Worm (Caenorhabditis elegans): ENCODE results near the gene T24C4.3.

Gene T24C4.3

DNA sequence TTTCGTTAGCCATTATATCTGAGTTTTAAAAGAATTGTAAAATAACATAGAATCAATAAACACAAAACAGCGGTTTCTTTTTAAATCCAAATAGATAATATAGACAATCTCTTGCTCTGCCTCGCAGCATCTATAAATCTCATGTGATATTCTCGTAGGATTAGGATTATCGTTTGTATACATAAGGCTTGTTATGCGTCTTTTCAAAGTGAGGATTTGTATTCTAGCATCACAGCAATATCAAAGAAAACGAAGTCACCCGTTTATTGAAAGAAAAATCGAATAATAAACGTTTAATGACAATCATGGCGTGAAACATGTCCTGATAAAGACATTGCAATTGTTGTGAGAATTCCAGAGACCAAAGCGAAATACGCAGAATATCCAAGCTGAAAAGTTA is at the start of gene T24C4.3, which contains the start of gene clc-20:
T24C4.3 (minus strand) TSS at position 101 of the 400 bp plus-strand sequence.
clc-20 (plus strand) TSS at position 211 of the 400 bp plus-strand sequence.
- TF ChIP-seq dao-5 (tag; optimal IDR thresholded peaks at IDR 0.05), result no peak
- TF ChIP-seq W03F9.2 (tag; optimal IDR thresholded peaks at IDR 0.05), result no peak
- TF ChIP-seq him-1 (tag; optimal IDR thresholded peaks at IDR 0.05), result no peak

DNA sequence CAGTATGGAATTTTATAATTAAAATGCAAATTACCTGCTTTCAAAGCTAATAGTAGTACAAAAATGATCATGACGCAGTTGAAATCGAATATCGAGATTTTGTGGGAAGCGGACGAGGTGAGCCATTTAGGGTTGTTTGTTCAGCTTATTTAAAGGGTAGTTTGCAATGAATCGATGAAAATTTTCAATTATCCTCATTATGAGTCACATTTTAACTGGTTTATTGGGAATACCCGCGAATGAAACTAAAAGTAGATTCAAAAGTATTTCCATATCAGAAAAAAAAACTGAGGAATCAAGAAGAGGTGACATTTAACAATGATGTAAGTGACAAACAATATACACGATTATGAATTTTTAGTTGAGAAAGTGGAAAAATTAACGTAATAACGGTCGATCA is 47.0 kb upstream of the T24C4.3 start, which contains the start of gene F23H11.7:
F23H11.7 (minus strand) TSS at position 101 of the 400 bp plus-strand sequence.
- TF ChIP-seq W03F9.2 (tag; optimal IDR thresholded peaks at IDR 0.05), result no peak

DNA sequence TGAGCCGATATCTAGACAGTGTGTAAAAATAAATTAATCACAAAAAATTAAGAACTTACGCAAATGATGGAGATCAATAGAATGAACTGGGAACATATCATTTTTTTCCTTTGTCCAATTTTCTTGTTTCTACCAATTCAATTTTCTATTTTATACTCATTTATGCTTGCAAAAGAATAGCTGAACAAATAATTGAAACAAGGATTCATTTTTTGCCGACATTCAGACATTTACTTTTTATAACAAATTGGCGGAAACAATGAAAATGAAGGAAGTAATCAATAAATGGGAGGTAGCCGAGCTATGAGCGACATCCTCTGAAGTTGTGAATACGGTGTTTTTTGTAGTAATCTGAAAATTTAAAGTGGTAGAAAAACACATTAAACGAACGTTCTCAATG is 44.6 kb upstream of the T24C4.3 start, which contains the start of gene idpp-13:
idpp-13 (minus strand) TSS at position 101 of the 400 bp plus-strand sequence.
- TF ChIP-seq him-1 (tag; optimal IDR thresholded peaks at IDR 0.05) (no peak), W03F9.2 (tag; optimal IDR thresholded peaks at IDR 0.05) (no peak), dao-5 (tag; optimal IDR thresholded peaks at IDR 0.05) (no peak)

DNA sequence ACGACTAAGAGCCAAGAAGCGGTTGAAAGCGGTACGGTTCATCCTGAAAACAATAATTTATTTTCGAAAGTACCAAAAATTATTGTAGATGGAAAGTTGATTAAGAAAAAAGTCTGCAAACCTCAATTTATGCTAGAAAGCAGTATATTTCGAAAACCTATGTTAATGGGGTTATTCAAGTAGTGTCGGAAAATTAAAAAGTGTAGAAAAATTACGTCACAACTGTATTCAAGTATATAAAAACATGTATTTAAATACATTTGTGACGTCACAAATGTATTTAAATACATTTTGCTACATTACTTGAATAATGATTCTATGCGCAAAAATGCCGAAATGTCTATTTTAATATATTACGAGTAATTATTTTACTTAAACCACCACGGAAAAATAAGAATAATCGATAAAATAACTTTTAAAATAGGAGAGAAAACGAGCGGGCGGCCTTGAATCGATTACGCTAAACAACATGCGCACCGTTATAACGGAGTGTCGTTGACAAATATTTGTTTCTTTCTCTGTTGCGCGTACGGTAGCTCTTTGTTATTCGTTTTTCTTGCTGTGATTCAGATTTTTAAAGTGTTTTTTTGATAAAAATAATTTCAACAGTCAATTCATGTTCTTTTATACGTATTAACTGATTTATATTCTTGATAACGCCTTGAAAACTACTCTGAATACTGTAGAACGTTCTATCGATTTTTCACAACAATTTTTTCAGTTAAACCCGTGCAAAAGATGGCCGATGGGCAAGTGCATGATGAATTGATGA is 38.5 kb upstream of the T24C4.3 start, which contains the start of the genes F23H11.5 and bra-2:
F23H11.5 (minus strand) TSS at position 51 of the 772 bp plus-strand sequence.
bra-2 (plus strand) TSS at position 722 of the 772 bp plus-strand sequence.
- TF ChIP-seq dao-5 (tag; optimal IDR thresholded peaks at IDR 0.05), result no peak
- no peak for TF ChIP-seq W03F9.2 (tag; optimal IDR thresholded peaks at IDR 0.05)
- no peak for TF ChIP-seq him-1 (tag; optimal IDR thresholded peaks at IDR 0.05)

DNA sequence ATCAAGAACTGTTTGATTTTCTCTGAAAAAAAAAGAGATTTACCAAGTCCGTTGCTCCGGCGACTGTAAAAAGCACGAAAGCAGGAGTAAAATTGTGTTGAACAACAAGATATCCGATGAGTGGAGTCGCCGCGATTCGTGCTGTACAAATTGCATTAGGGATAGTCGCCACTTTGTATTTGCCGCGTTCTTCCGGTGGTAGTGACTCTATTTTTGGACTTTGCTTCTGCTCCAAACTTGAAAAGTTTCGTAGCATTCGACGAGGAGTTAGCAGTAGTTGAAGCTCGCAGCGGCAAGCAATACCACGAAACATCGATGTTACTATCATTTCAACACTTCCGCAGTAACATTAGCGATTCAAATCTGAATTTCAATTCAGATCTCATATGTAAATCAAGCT is 37.3 kb upstream of the T24C4.3 start, which contains the start of gene crls-1:
crls-1 (minus strand) TSS at position 363 of the 400 bp plus-strand sequence.
- TF ChIP-seq dao-5 (tag; optimal IDR thresholded peaks at IDR 0.05) (no peak), him-1 (tag; optimal IDR thresholded peaks at IDR 0.05) (no peak), W03F9.2 (tag; optimal IDR thresholded peaks at IDR 0.05) (no peak)

DNA sequence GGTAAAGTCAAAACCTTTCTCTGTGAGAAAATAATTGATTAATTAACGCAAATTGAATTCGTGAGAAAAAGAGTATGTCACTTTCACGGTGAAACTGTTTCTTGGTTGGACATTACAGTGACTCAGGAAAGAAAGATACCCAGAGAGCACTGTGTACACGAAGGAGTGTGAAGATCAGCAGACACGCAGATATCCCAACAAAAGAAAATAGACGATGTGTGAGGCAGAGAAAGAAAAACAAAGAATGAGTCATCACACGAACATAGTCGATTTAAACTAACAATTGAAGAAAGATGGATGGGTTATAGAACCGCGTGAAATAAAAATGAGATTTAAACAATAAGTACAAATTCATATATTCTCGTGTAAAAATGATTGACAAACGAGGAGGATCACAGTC is 35.7 kb upstream of the T24C4.3 start:
- TF ChIP-seq W03F9.2 (tag; optimal IDR thresholded peaks at IDR 0.05) (no peak), him-1 (tag; optimal IDR thresholded peaks at IDR 0.05) (no peak), dao-5 (tag; optimal IDR thresholded peaks at IDR 0.05) (no peak)

DNA sequence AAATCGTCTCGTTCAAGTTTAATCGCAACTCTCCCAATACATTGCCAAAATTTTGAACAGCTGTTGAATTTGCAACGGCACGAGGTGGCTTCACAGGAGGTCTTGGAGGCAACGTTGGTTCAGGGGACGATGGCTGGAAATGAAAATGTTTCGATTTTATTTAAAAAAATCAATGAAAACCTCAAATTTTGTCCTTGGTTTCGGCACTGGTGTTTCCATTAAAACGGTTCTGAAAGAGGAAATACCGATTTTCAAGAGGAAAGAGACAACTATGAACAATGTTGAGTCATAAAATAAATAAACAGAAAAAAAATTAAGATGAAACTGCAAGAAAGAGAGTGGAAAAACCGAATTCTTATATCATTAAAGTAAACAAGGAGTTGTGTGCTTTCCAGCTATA is 35.0 kb upstream of the T24C4.3 start, which contains the start of gene F23H11.4:
F23H11.4 (minus strand) TSS at position 229 of the 400 bp plus-strand sequence.
- TF ChIP-seq dao-5 (tag; optimal IDR thresholded peaks at IDR 0.05) (no peak), W03F9.2 (tag; optimal IDR thresholded peaks at IDR 0.05) (no peak), him-1 (tag; optimal IDR thresholded peaks at IDR 0.05) (no peak)

DNA sequence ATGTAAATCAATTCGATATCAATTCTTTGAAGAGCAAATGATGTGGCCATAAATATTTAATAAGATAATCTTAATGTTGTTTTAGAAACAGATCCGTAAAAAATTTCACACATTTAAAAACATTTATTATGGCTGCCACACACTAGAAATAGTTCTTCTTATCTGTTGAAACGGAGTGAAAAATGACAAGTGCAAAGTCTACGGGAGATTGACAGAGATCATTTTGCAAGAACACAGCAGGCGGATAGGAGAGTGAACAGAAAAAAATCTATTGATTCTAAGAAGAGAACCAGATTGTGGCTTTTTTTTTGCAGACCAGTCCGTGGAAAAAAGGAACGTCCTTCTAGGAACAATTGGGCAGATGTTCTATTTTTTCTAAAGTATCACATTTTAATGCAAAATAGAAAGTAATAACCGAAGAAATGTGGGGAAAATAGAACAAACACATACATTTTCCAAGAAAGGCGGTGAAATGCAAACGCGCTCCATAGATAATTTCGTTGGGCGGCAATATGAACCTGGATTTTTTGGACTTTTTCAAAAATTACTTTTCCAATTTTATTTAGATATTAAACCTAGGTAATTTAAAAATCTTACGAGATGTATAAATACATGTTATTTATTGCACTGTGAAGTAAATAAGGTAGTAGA is 29.5 kb upstream of the T24C4.3 start:
- TF ChIP-seq him-1 (tag; optimal IDR thresholded peaks at IDR 0.05), result no peak
- no peak for TF ChIP-seq dao-5 (tag; optimal IDR thresholded peaks at IDR 0.05)
- TF ChIP-seq W03F9.2 (tag; optimal IDR thresholded peaks at IDR 0.05), result no peak

DNA sequence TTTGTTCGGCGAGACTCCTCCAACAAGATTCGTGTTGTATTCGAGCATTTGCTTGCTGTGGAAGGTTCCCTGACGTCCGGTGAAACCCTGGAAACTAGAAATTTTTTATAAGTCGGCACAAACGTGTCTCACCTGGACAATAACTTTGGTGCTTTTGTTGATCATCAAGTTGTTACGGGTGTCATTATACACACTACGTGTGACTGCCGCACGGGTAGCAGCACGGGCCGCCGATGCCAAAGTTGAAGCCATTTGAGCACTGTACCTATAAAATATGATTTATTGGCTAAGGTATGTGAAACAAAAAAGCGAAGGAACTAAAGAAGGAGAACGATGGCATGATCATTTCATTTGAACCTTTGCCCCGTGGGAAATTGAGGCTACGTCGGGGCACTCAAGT is 28.9 kb upstream of the T24C4.3 start, which contains the start of gene sucl-2:
sucl-2 (minus strand) TSS at position 265 of the 400 bp plus-strand sequence.
- TF ChIP-seq W03F9.2 (tag; optimal IDR thresholded peaks at IDR 0.05) (no peak), him-1 (tag; optimal IDR thresholded peaks at IDR 0.05) (no peak), dao-5 (tag; optimal IDR thresholded peaks at IDR 0.05) (no peak)

DNA sequence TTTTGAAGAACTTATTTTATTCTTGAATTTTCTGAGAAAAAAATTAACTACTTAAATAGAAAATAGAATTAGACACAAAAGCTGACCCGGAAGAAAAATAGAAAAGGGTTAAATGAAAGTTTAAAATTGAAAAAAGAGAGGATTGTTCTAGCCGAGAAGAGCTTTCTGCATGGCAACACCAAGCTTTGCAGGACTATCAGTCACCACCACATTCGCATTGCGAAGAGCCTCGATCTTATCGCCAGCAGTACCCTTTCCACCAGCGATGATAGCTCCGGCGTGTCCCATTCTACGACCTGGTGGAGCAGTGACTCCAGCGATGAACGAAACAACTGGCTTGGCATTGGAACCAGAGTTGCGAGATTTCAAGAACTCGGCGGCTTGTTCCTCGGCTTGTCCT is 27.9 kb upstream of the T24C4.3 start:
- no peak for TF ChIP-seq him-1 (tag; optimal IDR thresholded peaks at IDR 0.05)
- TF ChIP-seq W03F9.2 (tag; optimal IDR thresholded peaks at IDR 0.05), result no peak
- TF ChIP-seq dao-5 (tag; optimal IDR thresholded peaks at IDR 0.05), result no peak

DNA sequence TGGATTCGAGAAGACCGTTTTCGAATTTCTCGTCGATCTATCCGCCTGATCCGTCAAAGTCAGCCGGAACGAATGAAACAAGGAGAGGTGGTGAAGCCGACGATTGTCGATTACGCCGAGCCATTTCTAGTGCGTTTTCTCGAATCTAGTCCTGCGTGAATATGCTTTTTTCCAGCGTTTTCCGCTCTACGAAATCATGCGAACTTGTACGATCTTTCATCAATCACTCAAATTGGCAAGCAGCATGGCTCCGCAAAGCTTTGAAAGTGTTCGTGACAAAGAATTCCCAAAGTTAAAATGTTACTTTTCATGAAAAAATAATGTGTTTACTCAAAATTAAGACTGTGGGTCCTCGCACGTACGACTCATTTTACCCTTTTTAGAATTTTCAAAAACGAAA is 24.6 kb upstream of the T24C4.3 start:
- TF ChIP-seq dao-5 (tag; optimal IDR thresholded peaks at IDR 0.05) (no peak), him-1 (tag; optimal IDR thresholded peaks at IDR 0.05) (no peak), W03F9.2 (tag; optimal IDR thresholded peaks at IDR 0.05) (no peak)

DNA sequence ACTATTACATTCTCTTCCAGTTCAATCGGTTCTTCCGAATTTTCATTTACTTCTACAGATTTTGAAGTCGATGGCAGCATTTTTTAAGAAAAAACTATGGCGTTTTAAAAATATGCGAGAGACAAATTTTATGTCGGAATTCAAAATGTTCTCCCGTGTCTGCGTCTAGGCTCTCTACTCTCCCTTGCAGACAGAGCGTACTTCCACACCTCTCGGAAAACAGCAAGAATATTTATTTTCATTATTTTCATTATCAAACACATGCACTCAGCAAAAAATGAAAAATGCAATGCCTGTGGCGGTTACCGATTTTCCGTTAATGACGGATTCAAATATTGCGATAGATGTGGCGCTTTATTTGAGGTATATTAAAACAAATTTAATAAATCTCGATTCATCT is 23.3 kb upstream of the T24C4.3 start, which contains the start of the genes ztf-18 and F23H11.2:
ztf-18 (minus strand) TSS at position 188 of the 400 bp plus-strand sequence.
F23H11.2 (plus strand) TSS at position 223 of the 400 bp plus-strand sequence.
- TF ChIP-seq dao-5 (tag; optimal IDR thresholded peaks at IDR 0.05), result no peak
- TF ChIP-seq W03F9.2 (tag; optimal IDR thresholded peaks at IDR 0.05), result no peak
- no peak for TF ChIP-seq him-1 (tag; optimal IDR thresholded peaks at IDR 0.05)

DNA sequence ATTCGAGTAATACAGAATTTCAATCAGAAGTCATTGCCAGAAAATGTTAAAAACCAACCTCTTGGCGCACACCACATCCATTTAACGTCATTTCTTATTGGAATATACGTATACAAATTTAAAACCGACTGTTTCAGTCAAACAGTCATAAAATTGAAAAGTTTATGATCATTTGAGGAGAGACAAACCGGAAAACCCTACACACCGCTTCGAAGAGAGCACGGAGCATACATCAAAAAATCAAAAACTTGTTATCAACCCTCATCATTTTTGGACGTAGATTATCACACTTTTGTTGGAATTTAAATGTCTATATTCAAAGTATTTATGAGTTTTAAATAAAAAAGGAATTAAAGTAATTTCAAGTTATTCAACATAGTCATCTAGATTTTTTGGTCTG is 18.7 kb upstream of the T24C4.3 start, which contains the start of gene T24C4.10:
T24C4.10 (minus strand) TSS at position 230 of the 400 bp plus-strand sequence.
- TF ChIP-seq him-1 (tag; optimal IDR thresholded peaks at IDR 0.05) (no peak), dao-5 (tag; optimal IDR thresholded peaks at IDR 0.05) (no peak), W03F9.2 (tag; optimal IDR thresholded peaks at IDR 0.05) (no peak)

All from whole organism, L4/young adult.